In the genomic region with DNA sequence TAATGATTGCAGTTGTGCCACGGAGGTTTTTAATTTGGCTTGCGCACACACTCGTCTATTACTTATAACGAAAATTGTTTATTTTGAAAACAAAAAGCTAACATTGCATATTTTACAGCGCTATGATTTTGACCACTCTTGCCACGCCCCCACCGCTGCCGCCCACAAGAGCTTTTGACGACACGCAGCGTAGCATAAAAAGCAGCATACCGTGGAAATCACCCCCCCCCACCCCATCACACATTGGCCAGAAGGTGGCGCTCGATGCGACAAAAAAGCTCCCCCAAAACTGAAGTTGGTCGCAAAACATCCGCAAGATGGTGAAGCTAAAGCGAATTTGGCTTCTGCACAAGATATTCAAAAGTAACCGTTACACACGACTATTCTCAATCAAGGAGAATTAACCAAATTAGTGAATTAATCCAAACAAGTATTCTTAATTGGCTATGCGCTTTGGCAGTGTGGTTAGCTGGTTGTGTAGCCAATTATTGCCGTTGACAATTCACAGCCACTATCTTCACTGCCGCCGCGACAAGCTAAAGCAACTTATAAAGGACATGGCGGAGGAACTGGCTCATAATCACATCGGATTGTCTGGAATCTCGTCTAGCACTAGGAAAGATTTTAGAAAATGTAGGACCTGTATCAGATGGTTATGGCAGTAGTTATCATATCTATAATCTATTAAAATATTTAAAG, we compare ENCODE assay signal across 1 fruit fly cellular context.
TF ChIP-seq lines count a peak whose summit lies in the region.

No protein-coding gene starts in this region.

TF ChIP-seq in whole organism, embryonic, 481 proteins besides CTCF, POLR2A, EP300 and RAD21 (continued from another document):
- TF ChIP-seq CG2712 (tag; optimal IDR thresholded peaks at IDR 0.05; lab: Kevin White, UChicago) (peak; percentile 6), grau (tag; optimal IDR thresholded peaks at IDR 0.05; lab: Kevin White, UChicago) (peak; percentile 36), bowl (GFP tag; IDR thresholded peaks at IDR 0.05; lab: Robert Waterston, UW) (0 out of 2 replicates have a peak, but pooled peaks have one; percentile 58), Camta (GFP tag; optimal IDR thresholded peaks at IDR 0.05; lab: Kevin White, UChicago) (no peak), CG12659 (GFP tag; optimal IDR thresholded peaks at IDR 0.05; lab: Kevin White, UChicago) (peak; percentile 52), ara (GFP tag; IDR thresholded peaks at IDR 0.05; lab: Robert Waterston, UW) (0 out of 2 replicates have a peak, but pooled peaks have one; percentile 7), CG11504 (tag; optimal IDR thresholded peaks at IDR 0.05; lab: Kevin White, UChicago) (peak; percentile 32), dpn (GFP tag; optimal IDR thresholded peaks at IDR 0.05; lab: Kevin White, UChicago) (peak in 1 of 2 experiments; percentile 44), CG13424 (tag; optimal IDR thresholded peaks at IDR 0.05; lab: Kevin White, UChicago) (peak; percentile 3), btn (GFP tag; optimal IDR thresholded peaks at IDR 0.05; lab: Kevin White, UChicago) (peak; percentile 1), Elba2 (GFP tag; optimal IDR thresholded peaks at IDR 0.05; lab: Kevin White, UChicago) (no peak), zen (tag; optimal IDR thresholded peaks at IDR 0.05; lab: Kevin White, UChicago) (no peak), Fer3 (tag; optimal IDR thresholded peaks at IDR 0.05; lab: Kevin White, UChicago) (peak; percentile 7), bcd (GFP tag; optimal IDR thresholded peaks at IDR 0.05; lab: Kevin White, UChicago) (peak; percentile 52), Xrp1 (GFP tag; IDR thresholded peaks at IDR 0.05; lab: Robert Waterston, UW) (no peak), D19B (GFP tag; optimal IDR thresholded peaks at IDR 0.05; lab: Kevin White, UChicago) (peak; percentile 63), prd (optimal IDR thresholded peaks at IDR 0.05; lab: Kevin White, UChicago) (no peak), prd (GFP tag; IDR thresholded peaks at IDR 0.05; lab: Robert Waterston, UW) (peak; percentile 44; the same call in 2 of the 3 replicates), cg (GFP tag; optimal IDR thresholded peaks at IDR 0.05; lab: Kevin White, UChicago) (no peak), nmo (GFP tag; optimal IDR thresholded peaks at IDR 0.05; lab: Kevin White, UChicago) (peak; percentile 10), pita (GFP tag; optimal IDR thresholded peaks at IDR 0.05; lab: Kevin White, UChicago) (peak; percentile 47), hkb (optimal IDR thresholded peaks at IDR 0.05; lab: Kevin White, UChicago) (peak; percentile 22), hkb (GFP tag; IDR thresholded peaks at IDR 0.05; lab: Robert Waterston, UW) (no peak; the same call in 1 of the 2 replicates), tx (GFP tag; optimal IDR thresholded peaks at IDR 0.05; lab: Kevin White, UChicago) (no peak), CG1603 (tag; optimal IDR thresholded peaks at IDR 0.05; lab: Kevin White, UChicago) (peak; percentile 45), seq (GFP tag; IDR thresholded peaks at IDR 0.05; lab: Robert Waterston, UW) (0 out of 2 replicates have a peak, but pooled peaks have one; percentile 19), CG1792 (GFP tag; optimal IDR thresholded peaks at IDR 0.05; lab: Kevin White, UChicago) (no peak), CG10959 (GFP tag; IDR thresholded peaks at IDR 0.05; lab: Robert Waterston, UW) (no peak), CG10321 (GFP tag; IDR thresholded peaks at IDR 0.05; lab: Robert Waterston, UW) (0 out of 2 replicates have a peak, but pooled peaks have one; percentile 33), slbo (GFP tag; IDR thresholded peaks at IDR 0.05; lab: Robert Waterston, UW) (peak; percentile 74), CG6854 (GFP tag; optimal IDR thresholded peaks at IDR 0.05; lab: Kevin White, UChicago) (no peak), Myb (GFP tag; optimal IDR thresholded peaks at IDR 0.05; lab: Kevin White, UChicago) (peak; percentile 99), CG6683 (GFP tag; optimal IDR thresholded peaks at IDR 0.05; lab: Kevin White, UChicago) (peak; percentile 5), CG32532 (GFP tag; IDR thresholded peaks at IDR 0.05; lab: Robert Waterston, UW) (peak; percentile 88), CG1233 (GFP tag; optimal IDR thresholded peaks at IDR 0.05; lab: Kevin White, UChicago) (peak; percentile 14), insv (GFP tag; optimal IDR thresholded peaks at IDR 0.05; lab: Kevin White, UChicago) (no peak), Mrtf (GFP tag; IDR thresholded peaks at IDR 0.05; lab: Robert Waterston, UW) (peak; percentile 60; the same call in 1 of the 3 replicates), CG12236 (GFP tag; optimal IDR thresholded peaks at IDR 0.05; lab: Kevin White, UChicago) (no peak), CG17829 (tag; optimal IDR thresholded peaks at IDR 0.05; lab: Kevin White, UChicago) (peak; percentile 25), Sox102F (GFP tag; optimal IDR thresholded peaks at IDR 0.05; lab: Kevin White, UChicago) (peak; percentile 31), NFAT (GFP tag; IDR thresholded peaks at IDR 0.05; lab: Robert Waterston, UW) (peak; percentile 54), twi (tag; optimal IDR thresholded peaks at IDR 0.05; lab: Kevin White, UChicago) (no peak), dysf (GFP tag; IDR thresholded peaks at IDR 0.05; lab: Robert Waterston, UW) (peak; percentile 45; the same call in 1 of the 3 replicates), CG17359 (tag; optimal IDR thresholded peaks at IDR 0.05; lab: Kevin White, UChicago) (peak; percentile 47), CG12942 (GFP tag; optimal IDR thresholded peaks at IDR 0.05; lab: Kevin White, UChicago) (peak; percentile 9), Xbp1 (GFP tag; optimal IDR thresholded peaks at IDR 0.05; lab: Kevin White, UChicago) (peak; percentile 24), CG32772 (GFP tag; IDR thresholded peaks at IDR 0.05; lab: Robert Waterston, UW) (peak; percentile 32; the same call in 1 of the 2 replicates), ATbp (GFP tag; optimal IDR thresholded peaks at IDR 0.05; lab: Kevin White, UChicago) (peak; percentile 47), CG17912 (GFP tag; optimal IDR thresholded peaks at IDR 0.05; lab: Kevin White, UChicago) (peak; percentile 45), CG9932 (GFP tag; IDR thresholded peaks at IDR 0.05; lab: Robert Waterston, UW) (peak; percentile 68), fd3F (GFP tag; optimal IDR thresholded peaks at IDR 0.05; lab: Kevin White, UChicago) (no peak), CG10274 (GFP tag; optimal IDR thresholded peaks at IDR 0.05; lab: Kevin White, UChicago) (no peak), nau (GFP tag; optimal IDR thresholded peaks at IDR 0.05; lab: Kevin White, UChicago) (peak; percentile 18), CG11398 (GFP tag; optimal IDR thresholded peaks at IDR 0.05; lab: Kevin White, UChicago) (no peak), CG12071 (GFP tag; optimal IDR thresholded peaks at IDR 0.05; lab: Kevin White, UChicago) (peak; percentile 36), sisA (GFP tag; IDR thresholded peaks at IDR 0.05; lab: Robert Waterston, UW) (peak; percentile 56), H15 (GFP tag; IDR thresholded peaks at IDR 0.05; lab: Robert Waterston, UW) (0 out of 3 replicates have a peak, but pooled peaks have one; percentile 53), CG6272 (GFP tag; IDR thresholded peaks at IDR 0.05; lab: Robert Waterston, UW) (0 out of 2 replicates have a peak, but pooled peaks have one; percentile 18), PHDP (tag; optimal IDR thresholded peaks at IDR 0.05; lab: Kevin White, UChicago) (peak; percentile 6), CG4820 (GFP tag; optimal IDR thresholded peaks at IDR 0.05; lab: Kevin White, UChicago) (peak; percentile 8), bbx (GFP tag; IDR thresholded peaks at IDR 0.05; lab: Robert Waterston, UW; ENCODE audit: partially characterized antibody) (peak; percentile 35; the same call in 1 of the 2 replicates), lab (GFP tag; optimal IDR thresholded peaks at IDR 0.05; lab: Kevin White, UChicago) (peak; percentile 70), CG30403 (GFP tag; optimal IDR thresholded peaks at IDR 0.05; lab: Kevin White, UChicago) (peak; percentile 18), CG1832 (GFP tag; optimal IDR thresholded peaks at IDR 0.05; lab: Kevin White, UChicago) (no peak), ci (GFP tag; IDR thresholded peaks at IDR 0.05; lab: Robert Waterston, UW) (peak; percentile 81), mld (GFP tag; IDR thresholded peaks at IDR 0.05; lab: Robert Waterston, UW; ENCODE audit: partially characterized antibody) (no peak), CG3847 (GFP tag; IDR thresholded peaks at IDR 0.05; lab: Robert Waterston, UW) (0 out of 2 replicates have a peak, but pooled peaks have one; percentile 35), Rfx (GFP tag; IDR thresholded peaks at IDR 0.05; lab: Robert Waterston, UW) (peak; percentile 80), Atf6 (GFP tag; IDR thresholded peaks at IDR 0.05; lab: Robert Waterston, UW) (0 out of 2 replicates have a peak, but pooled peaks have one; percentile 30), ash1 (GFP tag; optimal IDR thresholded peaks at IDR 0.05; lab: Kevin White, UChicago) (peak; percentile 1), B-H1 (GFP tag; IDR thresholded peaks at IDR 0.05; lab: Robert Waterston, UW) (0 out of 3 replicates have a peak, but pooled peaks have one; percentile 26), onecut (GFP tag; IDR thresholded peaks at IDR 0.05; lab: Robert Waterston, UW) (peak; percentile 32; the same call in 1 of the 2 replicates), Hr51 (GFP tag; optimal IDR thresholded peaks at IDR 0.05; lab: Kevin White, UChicago) (peak in 1 of 2 experiments; percentile 24), CG15011 (GFP tag; optimal IDR thresholded peaks at IDR 0.05; lab: Kevin White, UChicago) (no peak), chn (GFP tag; optimal IDR thresholded peaks at IDR 0.05; lab: Kevin White, UChicago) (no peak), Lim3 (GFP tag; IDR thresholded peaks at IDR 0.05; lab: Robert Waterston, UW) (no peak), E2f2 (GFP tag; IDR thresholded peaks at IDR 0.05; lab: Robert Waterston, UW) (peak; percentile 27; the same call in 1 of the 2 replicates), tap (tag; optimal IDR thresholded peaks at IDR 0.05; lab: Kevin White, UChicago) (no peak), gem (tag; optimal IDR thresholded peaks at IDR 0.05; lab: Kevin White, UChicago) (peak; percentile 35), CG12391 (tag; optimal IDR thresholded peaks at IDR 0.05; lab: Kevin White, UChicago) (peak; percentile 11), ranshi (GFP tag; IDR thresholded peaks at IDR 0.05; lab: Robert Waterston, UW) (peak; percentile 41; the same call in 1 of the 2 replicates), sens (GFP tag; lab: Kevin White, UChicago) (peak; percentile 32), CG14014 (GFP tag; IDR thresholded peaks at IDR 0.05; lab: Robert Waterston, UW) (peak; percentile 40; the same call in 1 of the 2 replicates), CG11093 (GFP tag; IDR thresholded peaks at IDR 0.05; lab: Robert Waterston, UW) (0 out of 3 replicates have a peak, but pooled peaks have one; percentile 50), vvl (GFP tag; IDR thresholded peaks at IDR 0.05; lab: Robert Waterston, UW) (peak; percentile 78), NC2β (GFP tag; optimal IDR thresholded peaks at IDR 0.05; lab: Kevin White, UChicago) (peak; percentile 34), ind (GFP tag; optimal IDR thresholded peaks at IDR 0.05; lab: Kevin White, UChicago) (peak; percentile 50), gsb-n (tag; optimal IDR thresholded peaks at IDR 0.05; lab: Kevin White, UChicago) (no peak), caup (GFP tag; optimal IDR thresholded peaks at IDR 0.05; lab: Kevin White, UChicago; ENCODE audit: severe bottlenecking) (peak; percentile 45), Hr78 (GFP tag; optimal IDR thresholded peaks at IDR 0.05; lab: Kevin White, UChicago) (no peak), sug (tag; optimal IDR thresholded peaks at IDR 0.05; lab: Kevin White, UChicago) (peak; percentile 56), sens-2 (GFP tag; IDR thresholded peaks at IDR 0.05; lab: Robert Waterston, UW) (no peak), CG11560 (tag; IDR thresholded peaks at IDR 0.05; lab: Robert Waterston, UW) (peak; percentile 46; the same call in 2 of the 3 replicates), CG4424 (GFP tag; optimal IDR thresholded peaks at IDR 0.05; lab: Kevin White, UChicago) (peak; percentile 9), danr (GFP tag; IDR thresholded peaks at IDR 0.05; lab: Robert Waterston, UW) (no peak), Hmr (GFP tag; optimal IDR thresholded peaks at IDR 0.05; lab: Kevin White, UChicago) (peak; percentile 81), Gug (GFP tag; IDR thresholded peaks at IDR 0.05; lab: Robert Waterston, UW) (peak; percentile 28; the same call in 1 of the 4 replicates), ken (GFP tag; IDR thresholded peaks at IDR 0.05; lab: Robert Waterston, UW) (0 out of 3 replicates have a peak, but pooled peaks have one; percentile 19), CG10366 (GFP tag; IDR thresholded peaks at IDR 0.05; lab: Robert Waterston, UW) (0 out of 2 replicates have a peak, but pooled peaks have one; percentile 14), CG11085 (GFP tag; IDR thresholded peaks at IDR 0.05; lab: Robert Waterston, UW) (peak; percentile 16; the same call in 1 of the 2 replicates)
